Fruit fly (Drosophila melanogaster) whole organism, embryonic: ENCODE results near the gene Patr-1.
A peak's percentile ranks its signal among the peaks of the same experiment; 100 is the strongest.

Experiments used
- CG1024 ChIP-seq: fragments of 200-800 bp; sonication (Bioruptor generic); IDR thresholded peaks from 2 replicates; pipeline ENCODE4 v1.3.6; 2022; ENCODE audit warnings: missing biosample characterization, missing genetic modification characterization
- CG10366 ChIP-seq: fragments of 200-800 bp; sonication (Bioruptor generic); IDR thresholded peaks from 2 replicates; pipeline ENCODE4 v1.3.6; 2022; ENCODE audit warnings: missing biosample characterization, missing genetic modification characterization
- CG10565 ChIP-seq: fragments of 200-800 bp; sonication (Bioruptor generic); optimal IDR thresholded peaks from 3 replicates; lab custom pipeline; 2016; ENCODE audit warnings: missing biosample characterization, mild to moderate bottlenecking, missing genetic modification characterization
- CG12104 ChIP-seq: fragments of 200-800 bp; sonication (Bioruptor generic); optimal IDR thresholded peaks from 3 replicates; lab custom pipeline; 2016; ENCODE audit warnings: missing biosample characterization, missing genetic modification characterization
- CG12155 ChIP-seq: fragments of 200-800 bp; sonication (Bioruptor generic); optimal IDR thresholded peaks from 3 replicates; lab custom pipeline; 2016; ENCODE audit warnings: missing biosample characterization, missing genetic modification characterization
- CG13123 ChIP-seq: fragments of 200-800 bp; sonication (Bioruptor generic); optimal IDR thresholded peaks from 2 replicates; lab custom pipeline; 2016; ENCODE audit warnings: missing biosample characterization, missing genetic modification characterization
- CG13296 ChIP-seq: fragments of 200-800 bp; sonication (Bioruptor generic); optimal IDR thresholded peaks from 3 replicates; lab custom pipeline; 2018; ENCODE audit warnings: missing biosample characterization, mild to moderate bottlenecking, missing genetic modification characterization
- CG13775 ChIP-seq: fragments of 200-800 bp; sonication (Bioruptor generic); optimal IDR thresholded peaks from 3 replicates; lab custom pipeline; 2017; ENCODE audit warnings: missing biosample characterization, mild to moderate bottlenecking, missing genetic modification characterization
- CG14860 ChIP-seq: fragments of 200-800 bp; sonication (Bioruptor generic); IDR thresholded peaks from 3 replicates; pipeline ENCODE4 v1.3.6; 2022; ENCODE audit warnings: missing biosample characterization, missing genetic modification characterization; ENCODE audit not compliant: partially characterized antibody
- CG15514 ChIP-seq: fragments of 200-800 bp; sonication (Bioruptor generic); optimal IDR thresholded peaks from 3 replicates; lab custom pipeline; 2017; ENCODE audit warnings: missing biosample characterization, missing genetic modification characterization, mild to moderate bottlenecking, moderate library complexity, missing genetic modification reagents
- CG1602 ChIP-seq: fragments of 200-800 bp; sonication (Bioruptor generic); optimal IDR thresholded peaks from 3 replicates; lab custom pipeline; 2016; ENCODE audit warnings: missing biosample characterization, missing genetic modification characterization
- CG1603 ChIP-seq: fragments of 200-800 bp; sonication (Bioruptor generic); optimal IDR thresholded peaks from 2 replicates; lab custom pipeline; 2019; ENCODE audit warnings: missing biosample characterization, mild to moderate bottlenecking, missing genetic modification characterization, moderate library complexity
- CG17186 ChIP-seq: fragments of 200-800 bp; sonication (Bioruptor generic); optimal IDR thresholded peaks from 3 replicates; lab custom pipeline; 2017; ENCODE audit warnings: missing biosample characterization, missing genetic modification reagents, missing genetic modification characterization
- CG17829 ChIP-seq: fragments of 200-800 bp; optimal IDR thresholded peaks from 2 replicates; lab custom pipeline; 2019; ENCODE audit warnings: missing biosample characterization, mild to moderate bottlenecking, missing genetic modification characterization, moderate library complexity
- CG18262 ChIP-seq: fragments of 200-800 bp; optimal IDR thresholded peaks from 3 replicates; lab custom pipeline; 2019; ENCODE audit warnings: missing biosample characterization, mild to moderate bottlenecking, missing genetic modification characterization, moderate library complexity
- CG18599 ChIP-seq: fragments of 200-800 bp; sonication (Bioruptor generic); optimal IDR thresholded peaks from 3 replicates; lab custom pipeline; 2017; ENCODE audit warnings: missing biosample characterization, missing genetic modification characterization, mild to moderate bottlenecking, moderate library complexity, missing genetic modification reagents
- CG18764 ChIP-seq: fragments of 200-800 bp; sonication (Bioruptor generic); optimal IDR thresholded peaks from 3 replicates; lab custom pipeline; 2016; ENCODE audit warnings: missing biosample characterization, missing genetic modification characterization
- CG4617 ChIP-seq: fragments of 200-800 bp; sonication (Bioruptor generic); optimal IDR thresholded peaks from 3 replicates; lab custom pipeline; 2016; ENCODE audit warnings: missing biosample characterization, missing genetic modification characterization, borderline replicate concordance
- CG4730 ChIP-seq: fragments of 200-800 bp; sonication (Bioruptor generic); IDR thresholded peaks from 2 replicates; pipeline ENCODE4 v1.3.6; 2022; ENCODE audit warnings: missing biosample characterization, missing genetic modification characterization
- CG4854 ChIP-seq: fragments of 200-800 bp; sonication (Bioruptor generic); optimal IDR thresholded peaks from 2 replicates; lab custom pipeline; 2016; ENCODE audit warnings: missing biosample characterization, missing genetic modification characterization, inconsistent platforms
- CG5953 ChIP-seq: fragments of 200-800 bp; sonication (Bioruptor generic); IDR thresholded peaks from 2 replicates; pipeline ENCODE4 v1.3.6; 2022; ENCODE audit warnings: missing biosample characterization, missing genetic modification characterization
- CG7963 ChIP-seq: fragments of 200-800 bp; sonication (Bioruptor generic); IDR thresholded peaks from 3 replicates; pipeline ENCODE4 v1.3.6; 2022; ENCODE audit warnings: missing biosample characterization, missing genetic modification characterization; ENCODE audit not compliant: partially characterized antibody
- CG8478 ChIP-seq: fragments of >200 bp; optimal IDR thresholded peaks from 2 replicates; lab custom pipeline; 2018
- CG8765 ChIP-seq: fragments of 200-800 bp; sonication (Bioruptor generic); IDR thresholded peaks from 2 replicates; pipeline ENCODE4 v1.3.6; 2022; ENCODE audit warnings: missing biosample characterization, missing genetic modification characterization
- CG9727 ChIP-seq: fragments of 200-800 bp; sonication (Bioruptor generic); optimal IDR thresholded peaks from 3 replicates; lab custom pipeline; 2017; ENCODE audit warnings: missing biosample characterization, mild to moderate bottlenecking, missing genetic modification characterization
- CG9876 ChIP-seq: fragments of 200-800 bp; sonication (Bioruptor generic); optimal IDR thresholded peaks from 2 replicates; lab custom pipeline; 2016; ENCODE audit warnings: missing biosample characterization, missing genetic modification characterization
- CTCF ChIP-seq: fragments of 200-800 bp; sonication (Bioruptor generic); optimal IDR thresholded peaks from 2 replicates; lab custom pipeline; 2017; ENCODE audit warnings: missing biosample characterization, mild to moderate bottlenecking, missing genetic modification characterization, moderate library complexity
- Chrac-16 ChIP-seq: fragments of 200-800 bp; sonication (Bioruptor generic); optimal IDR thresholded peaks from 3 replicates; lab custom pipeline; 2016; ENCODE audit warnings: missing biosample characterization, missing genetic modification characterization
- Dip2 ChIP-seq: fragments of 200-800 bp; sonication (Bioruptor generic); IDR thresholded peaks from 2 replicates; pipeline ENCODE4 v1.3.6; 2022; ENCODE audit warnings: missing biosample characterization, missing genetic modification characterization
- Drgx ChIP-seq: fragments of 200-800 bp; sonication (Bioruptor generic); IDR thresholded peaks from 2 replicates; pipeline ENCODE4 v1.3.6; 2022; ENCODE audit warnings: missing biosample characterization, missing genetic modification characterization
- E2f2 ChIP-seq: fragments of 200-800 bp; sonication (Bioruptor generic); IDR thresholded peaks from 2 replicates; pipeline ENCODE4 v1.3.6; 2022; ENCODE audit warnings: missing biosample characterization, missing genetic modification characterization
- Elba2 ChIP-seq: fragments of 200-800 bp; sonication (Bioruptor generic); optimal IDR thresholded peaks from 3 replicates; lab custom pipeline; 2016; ENCODE audit warnings: missing biosample characterization, missing genetic modification characterization
- Ets65A ChIP-seq: fragments of 200-800 bp; sonication (Bioruptor generic); peaks from one replicate; lab custom pipeline; 2016; ENCODE audit warnings: missing biosample characterization, missing genetic modification characterization
- Hr39 ChIP-seq: fragments of >200 bp; optimal IDR thresholded peaks from 2 replicates; lab custom pipeline; 2017
- Scr ChIP-seq: fragments of 200-800 bp; sonication (Bioruptor generic); IDR thresholded peaks from 2 replicates; pipeline ENCODE4 v1.3.6; 2022; ENCODE audit warnings: missing biosample characterization, missing genetic modification characterization; ENCODE audit not compliant: partially characterized antibody
- Side ChIP-seq: fragments of 200-800 bp; sonication (Bioruptor generic); optimal IDR thresholded peaks from 2 replicates; lab custom pipeline; 2016; ENCODE audit warnings: missing biosample characterization, missing genetic modification characterization
- Sox102F ChIP-seq: fragments of 200-800 bp; sonication (Bioruptor generic); optimal IDR thresholded peaks from 2 replicates; lab custom pipeline; 2018; ENCODE audit warnings: missing biosample characterization, mild to moderate bottlenecking, missing genetic modification characterization, moderate library complexity
- Tbp ChIP-seq: fragments of >200 bp; optimal IDR thresholded peaks from 2 replicates; lab custom pipeline; 2018; ENCODE audit warnings: missing biosample characterization, missing genetic modification characterization
- chm ChIP-seq: fragments of 200-800 bp; sonication (Bioruptor generic); IDR thresholded peaks from 2 replicates; pipeline ENCODE4 v1.3.6; 2022; ENCODE audit warnings: missing biosample characterization, missing genetic modification characterization
- crol ChIP-seq: fragments of 200-800 bp; sonication (Bioruptor generic); IDR thresholded peaks from 2 replicates; pipeline ENCODE4 v1.3.6; 2022; ENCODE audit warnings: missing biosample characterization, missing genetic modification characterization
- dimm ChIP-seq: fragments of 200-800 bp; sonication (Bioruptor generic); IDR thresholded peaks from 2 replicates; pipeline ENCODE4 v1.3.6; 2022; ENCODE audit warnings: missing biosample characterization, missing genetic modification characterization
- exex ChIP-seq: fragments of 200-800 bp; sonication (Bioruptor generic); optimal IDR thresholded peaks from 4 replicates; lab custom pipeline; 2018; ENCODE audit warnings: missing biosample characterization, mild to moderate bottlenecking, missing genetic modification characterization, moderate library complexity
- knrl ChIP-seq: fragments of 200-800 bp; sonication (Bioruptor generic); IDR thresholded peaks from 3 replicates; pipeline ENCODE4 v1.3.6; 2022; ENCODE audit warnings: missing biosample characterization, missing genetic modification characterization; ENCODE audit not compliant: partially characterized antibody
- oc ChIP-seq: fragments of 200-800 bp; sonication (Bioruptor generic); optimal IDR thresholded peaks from 2 replicates; lab custom pipeline; 2018; ENCODE audit warnings: missing biosample characterization, mild to moderate bottlenecking, missing genetic modification characterization, moderate library complexity
- pnt ChIP-seq: fragments of 200-800 bp; sonication (Bioruptor generic); optimal IDR thresholded peaks from 3 replicates; lab custom pipeline; 2016; ENCODE audit warnings: missing biosample characterization, missing genetic modification characterization
- row ChIP-seq: fragments of 200-800 bp; sonication (Bioruptor generic); IDR thresholded peaks from 3 replicates; pipeline ENCODE4 v1.3.6; 2022; ENCODE audit warnings: missing biosample characterization, missing genetic modification characterization
- seq ChIP-seq: fragments of 200-800 bp; sonication (Bioruptor generic); IDR thresholded peaks from 2 replicates; pipeline ENCODE4 v1.3.6; 2022; ENCODE audit warnings: missing biosample characterization, missing genetic modification characterization
- sna ChIP-seq: fragments of 200-800 bp; sonication (Bioruptor generic); IDR thresholded peaks from 2 replicates; pipeline ENCODE4 v1.3.6; 2022; ENCODE audit warnings: missing biosample characterization, missing genetic modification characterization; ENCODE audit not compliant: partially characterized antibody
- ssp ChIP-seq: fragments of 200-800 bp; sonication (Bioruptor generic); IDR thresholded peaks from 2 replicates; pipeline ENCODE4 v1.3.6; 2022; ENCODE audit warnings: missing biosample characterization, missing genetic modification characterization
- tgo ChIP-seq: fragments of 200-800 bp; sonication (Bioruptor generic); IDR thresholded peaks from 3 replicates; pipeline ENCODE4 v1.3.6; 2022; ENCODE audit warnings: missing biosample characterization, missing genetic modification characterization
- tna ChIP-seq: fragments of 200-800 bp; sonication (Bioruptor generic); IDR thresholded peaks from 2 replicates; pipeline ENCODE4 v1.3.6; 2022; ENCODE audit warnings: missing biosample characterization, missing genetic modification characterization; ENCODE audit not compliant: partially characterized antibody

Gene Patr-1

dm6 chr3R:17085029-17085807, 41.9 kb downstream of the Patr-1 start, which contains the start of gene GckIII (continued):
- no peak for TF ChIP-seq Side (GFP tag; lab: Kevin White, UChicago)
- peak; percentile 19 for TF ChIP-seq CG18262
- no peak for TF ChIP-seq pnt (GFP tag; lab: Kevin White, UChicago)
- no peak for TF ChIP-seq Chrac-16 (GFP tag; lab: Kevin White, UChicago)
- no peak for TF ChIP-seq Hr39 (lab: Kevin White, UChicago)
- TF ChIP-seq Dip2 (GFP tag; lab: Robert Waterston, UW) = no peak
- TF ChIP-seq E2f2 (GFP tag; lab: Robert Waterston, UW) = peak; percentile 51; the same call in 1 of the 2 replicates
- TF ChIP-seq CG1024 (GFP tag; lab: Robert Waterston, UW) = no peak
- no peak for TF ChIP-seq CG13123 (GFP tag; lab: Kevin White, UChicago)
- TF ChIP-seq Tbp = no peak
- TF ChIP-seq seq = no peak
- TF ChIP-seq CG18764 (GFP tag; lab: Kevin White, UChicago) = no peak
- no peak for TF ChIP-seq crol (GFP tag; lab: Robert Waterston, UW)
- TF ChIP-seq CG1603 = no peak
- no peak for TF ChIP-seq CG5953 (GFP tag; lab: Robert Waterston, UW)
- TF ChIP-seq CG10565 = no peak
- TF ChIP-seq CG12104 (GFP tag; lab: Kevin White, UChicago) = no peak
- TF ChIP-seq CG4730 = no peak
- TF ChIP-seq Ets65A (GFP tag; lab: Kevin White, UChicago) = no peak
- no peak for TF ChIP-seq Sox102F (GFP tag; lab: Kevin White, UChicago)
- peak; percentile 81 for TF ChIP-seq sna (GFP tag; lab: Robert Waterston, UW)
- no peak for TF ChIP-seq CG4854
- TF ChIP-seq CG9727 = peak; percentile 5
- TF ChIP-seq row (GFP tag; lab: Robert Waterston, UW) = 0 out of 3 replicates have a peak, but pooled peaks have one; percentile 17
- TF ChIP-seq chm (GFP tag; lab: Robert Waterston, UW) = no peak
- peak; percentile 59; the same call in 2 of the 3 replicates for TF ChIP-seq CG7963 (GFP tag; lab: Robert Waterston, UW)
- peak; percentile 83 for TF ChIP-seq CG14860 (GFP tag; lab: Robert Waterston, UW)
- TF ChIP-seq CG1602 = no peak
- TF ChIP-seq CG8765 = no peak
- no peak for TF ChIP-seq CG12155
- TF ChIP-seq CG13296 (GFP tag; lab: Kevin White, UChicago) = no peak
- TF ChIP-seq CG10366 = no peak
- TF ChIP-seq CG4617 (GFP tag; lab: Kevin White, UChicago) = peak; percentile 63
- no peak for TF ChIP-seq dimm

DNA sequence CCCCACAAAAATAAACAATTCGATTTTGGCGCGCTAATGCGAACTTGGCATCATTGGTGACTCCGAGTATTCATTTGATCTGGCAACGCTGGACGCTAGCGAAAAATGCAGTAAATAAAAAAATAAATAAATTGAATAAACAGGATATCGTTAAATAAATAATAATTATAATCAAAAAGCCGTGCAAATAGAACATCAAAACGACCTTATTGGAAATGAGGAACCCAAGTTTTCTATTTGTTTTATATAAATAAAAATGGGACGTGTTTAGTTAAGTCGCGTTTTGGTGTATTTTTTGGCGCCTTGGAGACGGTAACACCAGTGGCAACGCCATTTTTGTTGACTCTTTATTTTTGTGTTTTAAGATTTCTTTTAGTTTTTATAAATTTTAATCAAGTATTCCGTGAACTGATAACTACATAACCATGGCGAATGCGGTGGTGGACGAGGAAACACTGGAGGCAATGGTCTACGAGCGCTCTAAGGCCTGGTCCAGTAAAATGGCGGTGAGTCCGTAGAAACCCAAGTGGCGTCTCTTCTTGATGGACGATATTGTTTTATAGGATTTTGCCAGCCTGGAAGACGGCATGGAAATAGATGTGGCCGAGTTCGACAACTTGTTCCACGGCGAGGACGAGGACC, 44.7 kb downstream of the Patr-1 start, which contains the start of gene cal1:
Gene cal1 (plus strand): TSS at position 304 of the 642 bp plus-strand sequence.
- TF ChIP-seq CG17186 = peak; percentile 11
- TF ChIP-seq oc (tag; lab: Kevin White, UChicago) = no peak
- no peak for TF ChIP-seq CG18599 (GFP tag; lab: Kevin White, UChicago)
- TF ChIP-seq ssp = no peak
- TF ChIP-seq Drgx (GFP tag; lab: Robert Waterston, UW) = no peak
- peak; percentile 35 for TF ChIP-seq Scr
- no peak for TF ChIP-seq Elba2
- no peak for TF ChIP-seq CG8478 (lab: Kevin White, UChicago)
- peak; percentile 49 for TF ChIP-seq row (GFP tag; lab: Robert Waterston, UW)
- no peak for TF ChIP-seq exex
- peak; percentile 4 for TF ChIP-seq CTCF
- TF ChIP-seq tgo (GFP tag; lab: Robert Waterston, UW) = no peak
- TF ChIP-seq CG17829 = peak; percentile 48
- no peak for TF ChIP-seq CG9876 (GFP tag; lab: Kevin White, UChicago)
- TF ChIP-seq knrl (GFP tag; lab: Robert Waterston, UW) = peak; percentile 52; the same call in 2 of the 3 replicates
- no peak for TF ChIP-seq tna
- TF ChIP-seq CG13775 (GFP tag; lab: Kevin White, UChicago) = no peak
- peak; percentile 64 for TF ChIP-seq CG15514 (GFP tag; lab: Kevin White, UChicago)
